Fruit fly (Drosophila melanogaster): Measurements from ENCODE around the gene CG17129.

Gene CG17129

DNA sequence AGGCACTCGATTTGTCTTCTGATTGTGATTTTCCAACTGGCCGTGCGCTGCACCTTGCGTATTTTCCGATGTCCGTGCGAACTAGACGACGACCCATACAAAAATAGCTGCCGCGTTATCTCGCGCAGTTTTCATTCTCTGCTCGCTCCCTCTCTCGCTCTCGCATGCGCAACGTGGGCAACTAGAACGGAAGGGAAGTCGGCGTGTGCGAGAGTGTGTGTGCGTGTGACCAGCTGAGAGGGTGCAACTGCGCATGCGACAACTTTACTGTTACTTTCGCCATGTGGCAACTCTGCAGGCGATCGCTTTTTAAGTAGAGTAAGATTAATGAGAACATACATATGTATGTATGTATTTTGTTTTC lies 5.3 kb upstream of the CG17129 start, which contains the start of gene ebd1 (continued):
- no peak for TF ChIP-seq CG7839 (tag; optimal IDR thresholded peaks at IDR 0.05)
- TF ChIP-seq CoRest (tag; optimal IDR thresholded peaks at IDR 0.05) = no peak
- TF ChIP-seq amos (GFP tag; IDR thresholded peaks at IDR 0.05; ENCODE audit: partially characterized antibody) = no peak
- TF ChIP-seq CG17359 (tag; optimal IDR thresholded peaks at IDR 0.05) = no peak
- peak in 1 of 2 experiments; percentile 20 for TF ChIP-seq tll (GFP tag; optimal IDR thresholded peaks at IDR 0.05)
- TF ChIP-seq Med (GFP tag) = peak; percentile 76
- TF ChIP-seq CG15479 (GFP tag; optimal IDR thresholded peaks at IDR 0.05) = peak; percentile 95
- no peak for TF ChIP-seq phol (tag; optimal IDR thresholded peaks at IDR 0.05)
- TF ChIP-seq Atf3 (GFP tag; optimal IDR thresholded peaks at IDR 0.05) = no peak
- TF ChIP-seq Hey (tag; optimal IDR thresholded peaks at IDR 0.05) = no peak
- no peak for TF ChIP-seq lov (optimal IDR thresholded peaks at IDR 0.05)
- no peak for TF ChIP-seq lov (GFP tag; IDR thresholded peaks at IDR 0.05)
- no peak for TF ChIP-seq CG8359 (GFP tag; optimal IDR thresholded peaks at IDR 0.05; ENCODE audit: borderline replicate concordance)
- no peak for TF ChIP-seq disco-r (GFP tag; optimal IDR thresholded peaks at IDR 0.05)
- no peak for TF ChIP-seq MTF-1 (GFP tag; optimal IDR thresholded peaks at IDR 0.05; ENCODE audit: borderline replicate concordance)
- no peak for TF ChIP-seq CG2129 (GFP tag; IDR thresholded peaks at IDR 0.05; ENCODE audit: partially characterized antibody)
- TF ChIP-seq p53 (GFP tag; optimal IDR thresholded peaks at IDR 0.05) = no peak
- no peak for TF ChIP-seq CHES-1-like (GFP tag; optimal IDR thresholded peaks at IDR 0.05)
- no peak for TF ChIP-seq CG1647 (GFP tag; optimal IDR thresholded peaks at IDR 0.05)
- TF ChIP-seq en (GFP tag; optimal IDR thresholded peaks at IDR 0.05) = no peak
- no peak for TF ChIP-seq sd (tag; optimal IDR thresholded peaks at IDR 0.05)
- TF ChIP-seq lilli (GFP tag; optimal IDR thresholded peaks at IDR 0.05) = no peak
- no peak for TF ChIP-seq Bgb (GFP tag; IDR thresholded peaks at IDR 0.05; ENCODE audit: partially characterized antibody)
- TF ChIP-seq gsb (GFP tag; IDR thresholded peaks at IDR 0.05) = no peak
- no peak for TF ChIP-seq CG11247 (GFP tag; IDR thresholded peaks at IDR 0.05)
- TF ChIP-seq tin (GFP tag; optimal IDR thresholded peaks at IDR 0.05) = no peak
- TF ChIP-seq Dfd (GFP tag; optimal IDR thresholded peaks at IDR 0.05) = no peak
- no peak for TF ChIP-seq kah (GFP tag; optimal IDR thresholded peaks at IDR 0.05)
- TF ChIP-seq Lim3 (GFP tag; IDR thresholded peaks at IDR 0.05) = no peak
- no peak for TF ChIP-seq CG8281 (tag; optimal IDR thresholded peaks at IDR 0.05)
- no peak for TF ChIP-seq fd102C (GFP tag; optimal IDR thresholded peaks at IDR 0.05)
- TF ChIP-seq lmd (GFP tag; IDR thresholded peaks at IDR 0.05) = no peak
- no peak for TF ChIP-seq CG4360 (GFP tag; IDR thresholded peaks at IDR 0.05)
- no peak for TF ChIP-seq dysf (GFP tag; IDR thresholded peaks at IDR 0.05)
- peak; percentile 36; the same call in 1 of the 3 replicates for TF ChIP-seq CG6791 (GFP tag; IDR thresholded peaks at IDR 0.05; ENCODE audit: partially characterized antibody)
- no peak for TF ChIP-seq CG14014 (GFP tag; IDR thresholded peaks at IDR 0.05)
- TF ChIP-seq CG12659 (GFP tag; optimal IDR thresholded peaks at IDR 0.05) = peak; percentile 7
- TF ChIP-seq bowl (GFP tag; IDR thresholded peaks at IDR 0.05) = no peak
- no peak for TF ChIP-seq Hr39 (optimal IDR thresholded peaks at IDR 0.05)
- no peak for TF ChIP-seq CG17385 (GFP tag; optimal IDR thresholded peaks at IDR 0.05)
- TF ChIP-seq bab2 (GFP tag; optimal IDR thresholded peaks at IDR 0.05) = no peak
- TF ChIP-seq CG18476 (GFP tag; optimal IDR thresholded peaks at IDR 0.05) = no peak
- TF ChIP-seq knrl (GFP tag; IDR thresholded peaks at IDR 0.05; ENCODE audit: partially characterized antibody) = no peak; the same call in 2 of the 3 replicates
- TF ChIP-seq Bteb2 (GFP tag; optimal IDR thresholded peaks at IDR 0.05) = no peak
- TF ChIP-seq D19A (tag; optimal IDR thresholded peaks at IDR 0.05) = peak; percentile 8
- TF ChIP-seq br (optimal IDR thresholded peaks at IDR 0.05) = no peak
- TF ChIP-seq CG10321 (GFP tag; IDR thresholded peaks at IDR 0.05) = no peak
- no peak for TF ChIP-seq CG18619 (GFP tag; optimal IDR thresholded peaks at IDR 0.05)
- no peak for TF ChIP-seq CG10565 (GFP tag; optimal IDR thresholded peaks at IDR 0.05)
- TF ChIP-seq CkIIα-i1 (GFP tag; IDR thresholded peaks at IDR 0.05) = no peak
- no peak for TF ChIP-seq CG11695 (GFP tag; IDR thresholded peaks at IDR 0.05)
- peak; percentile 80 for TF ChIP-seq CG1832 (GFP tag; optimal IDR thresholded peaks at IDR 0.05)
